Worm (Caenorhabditis elegans): ENCODE data around the gene srz-13.

ce11 chrV:16229896-16230295 lies 47.7 kb downstream of the srz-13 start, which contains the start of the genes F21H7.2 and F21H7.12:
- TF ChIP-seq sup-37 (GFP tag; optimal IDR thresholded peaks at IDR 0.05) (no peak), fkh-10 (GFP tag; optimal IDR thresholded peaks at IDR 0.05) (no peak), egl-27 (tag; optimal IDR thresholded peaks at IDR 0.05) (no peak), ztf-4 (tag; optimal IDR thresholded peaks at IDR 0.05) (no peak), nhr-11 (tag; optimal IDR thresholded peaks at IDR 0.05) (no peak), unc-130 (tag; optimal IDR thresholded peaks at IDR 0.05) (no peak), nhr-90 (tag; optimal IDR thresholded peaks at IDR 0.05; ENCODE audit: poor library complexity) (no peak), blmp-1 (tag; optimal IDR thresholded peaks at IDR 0.05) (no peak)

All from whole organism, L1 larva.